Fruit fly (Drosophila melanogaster): Measurements from ENCODE around the gene CG15172.

The CG15172 gene

DNA sequence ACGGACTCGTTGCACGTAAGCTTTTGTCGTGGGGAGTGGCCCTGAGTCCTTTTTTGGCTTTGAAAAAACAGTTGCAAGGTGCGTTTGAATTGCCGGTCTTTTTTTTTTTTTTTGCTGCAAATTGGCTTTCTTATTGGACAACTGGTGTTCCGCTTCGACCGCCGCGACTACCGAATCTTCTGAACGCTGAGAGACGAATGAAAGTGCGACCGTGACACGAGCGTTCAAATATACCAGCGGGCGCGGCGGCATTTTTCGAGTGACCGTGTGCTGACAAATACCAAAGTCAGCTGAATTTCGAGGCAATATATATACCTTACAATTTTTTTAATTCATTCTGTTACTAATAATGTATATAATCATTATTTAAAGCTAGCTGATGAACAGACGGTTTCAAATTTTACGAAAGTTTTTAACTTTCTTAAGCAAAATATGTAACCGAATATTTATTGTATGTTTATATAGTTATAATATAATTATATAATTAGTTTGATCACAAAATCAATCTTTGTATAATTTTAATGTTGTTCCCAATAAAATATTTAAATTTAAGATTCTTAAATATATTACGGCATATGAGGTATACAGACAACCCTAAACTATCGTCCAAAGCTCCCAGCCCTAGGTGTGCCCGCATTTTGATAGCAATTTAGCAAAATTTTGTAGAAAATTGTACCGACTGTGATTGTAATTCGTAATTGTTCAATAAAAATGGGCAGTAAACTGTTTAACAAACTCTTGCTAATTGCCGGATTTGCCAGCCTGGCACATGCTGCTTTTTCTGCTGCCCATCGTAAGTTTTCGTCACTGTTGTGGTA is 34.9 kb upstream of the CG15172 start, which contains the start of the genes Swip-1 and EMC5 (continued):
- TF ChIP-seq pfk (GFP tag; optimal IDR thresholded peaks at IDR 0.05), result no peak
- TF ChIP-seq trem (tag; optimal IDR thresholded peaks at IDR 0.05), result peak; percentile 60
- no peak; the same call in 1 of the 2 replicates for TF ChIP-seq CG11696 (GFP tag; IDR thresholded peaks at IDR 0.05)
- TF ChIP-seq CG10979 (tag; optimal IDR thresholded peaks at IDR 0.05), result peak; percentile 56
- peak; percentile 17; the same call in 1 of the 3 replicates for TF ChIP-seq B-H1 (GFP tag; IDR thresholded peaks at IDR 0.05)
- peak; percentile 68 for TF ChIP-seq CG16813 (GFP tag; IDR thresholded peaks at IDR 0.05; ENCODE audit: partially characterized antibody)
- TF ChIP-seq CG11398 (GFP tag; optimal IDR thresholded peaks at IDR 0.05), result no peak
- TF ChIP-seq CG3065 (GFP tag; optimal IDR thresholded peaks at IDR 0.05), result no peak
- peak; percentile 49; the same call in 1 of the 2 replicates for TF ChIP-seq klu (GFP tag; IDR thresholded peaks at IDR 0.05)
- TF ChIP-seq lbe (GFP tag; optimal IDR thresholded peaks at IDR 0.05), result no peak
- no peak for TF ChIP-seq Stat92E (GFP tag; optimal IDR thresholded peaks at IDR 0.05)
- no peak for TF ChIP-seq prd (optimal IDR thresholded peaks at IDR 0.05)
- TF ChIP-seq prd (GFP tag; IDR thresholded peaks at IDR 0.05), result peak; percentile 62; the same call in 1 of the 3 replicates
- TF ChIP-seq Mad (GFP tag; optimal IDR thresholded peaks at IDR 0.05), result no peak
- TF ChIP-seq CG9215 (GFP tag; IDR thresholded peaks at IDR 0.05), result peak; percentile 56
- TF ChIP-seq Elba2 (GFP tag; optimal IDR thresholded peaks at IDR 0.05), result peak; percentile 88
- 0 out of 2 replicates have a peak, but pooled peaks have one; percentile 10 for TF ChIP-seq Ada2b (GFP tag; IDR thresholded peaks at IDR 0.05)
- no peak for TF ChIP-seq slp2 (GFP tag; optimal IDR thresholded peaks at IDR 0.05)
- peak; percentile 84 for TF ChIP-seq Abd-B (GFP tag; optimal IDR thresholded peaks at IDR 0.05)
- no peak for TF ChIP-seq CG1832 (GFP tag; optimal IDR thresholded peaks at IDR 0.05)
- TF ChIP-seq Optix (GFP tag; IDR thresholded peaks at IDR 0.05), result 0 out of 3 replicates have a peak, but pooled peaks have one; percentile 12
- peak in 1 of 2 experiments; percentile 15 for TF ChIP-seq Hr78 (GFP tag; optimal IDR thresholded peaks at IDR 0.05)
- TF ChIP-seq Dp (GFP tag; optimal IDR thresholded peaks at IDR 0.05), result peak; percentile 64
- TF ChIP-seq CG9609 (GFP tag; optimal IDR thresholded peaks at IDR 0.05), result no peak
- TF ChIP-seq gcm2 (GFP tag; optimal IDR thresholded peaks at IDR 0.05), result no peak
- no peak for TF ChIP-seq D (optimal IDR thresholded peaks at IDR 0.05)
- peak; percentile 14 for TF ChIP-seq D (GFP tag; optimal IDR thresholded peaks at IDR 0.05)
- TF ChIP-seq Jarid2 (GFP tag; optimal IDR thresholded peaks at IDR 0.05), result peak; percentile 87
- TF ChIP-seq NFAT (GFP tag; IDR thresholded peaks at IDR 0.05), result peak; percentile 44
- TF ChIP-seq Ravus (GFP tag; IDR thresholded peaks at IDR 0.05), result no peak
- no peak for TF ChIP-seq CG7271 (tag; optimal IDR thresholded peaks at IDR 0.05)
- no peak for TF ChIP-seq CG17802 (tag; optimal IDR thresholded peaks at IDR 0.05)
- TF ChIP-seq Dll (GFP tag; IDR thresholded peaks at IDR 0.05; ENCODE audit: partially characterized antibody), result peak; percentile 78
- peak; percentile 13 for TF ChIP-seq NC2α (GFP tag; optimal IDR thresholded peaks at IDR 0.05)
- peak; percentile 49 for TF ChIP-seq unpg (GFP tag; optimal IDR thresholded peaks at IDR 0.05)
- no peak for TF ChIP-seq CG1024 (GFP tag; IDR thresholded peaks at IDR 0.05)
- TF ChIP-seq CG10147 (GFP tag; optimal IDR thresholded peaks at IDR 0.05), result peak; percentile 23
- peak; percentile 2 for TF ChIP-seq NfI (GFP tag; optimal IDR thresholded peaks at IDR 0.05)
- peak; percentile 66 for TF ChIP-seq CG15269 (tag; optimal IDR thresholded peaks at IDR 0.05)
- TF ChIP-seq H2.0 (GFP tag; IDR thresholded peaks at IDR 0.05), result no peak; the same call in 1 of the 2 replicates
- peak; percentile 60 for TF ChIP-seq CG4328 (GFP tag; optimal IDR thresholded peaks at IDR 0.05)
- peak; percentile 87 for TF ChIP-seq Ets65A (GFP tag)
- peak; percentile 56 for TF ChIP-seq az2 (GFP tag; optimal IDR thresholded peaks at IDR 0.05)
- TF ChIP-seq Pdp1 (GFP tag; optimal IDR thresholded peaks at IDR 0.05), result peak in 1 of 2 experiments; percentile 19
- no peak for TF ChIP-seq Nf-YB (GFP tag; optimal IDR thresholded peaks at IDR 0.05)
- TF ChIP-seq Ets97D (GFP tag; optimal IDR thresholded peaks at IDR 0.05), result peak; percentile 24
- TF ChIP-seq Vsx1 (GFP tag; optimal IDR thresholded peaks at IDR 0.05), result peak; percentile 45
- no peak for TF ChIP-seq abd-A (tag; optimal IDR thresholded peaks at IDR 0.05)
